Fruit fly (Drosophila melanogaster) whole organism, embryonic: Measurements from ENCODE around the gene UQCR-C2.

ENCODE experiments used
- CG10209 ChIP-seq: fragments of 200-800 bp; sonication (Bioruptor generic); optimal IDR thresholded peaks from 3 replicates; lab custom pipeline; 2017; ENCODE audit warnings: missing biosample characterization, mild to moderate bottlenecking, missing genetic modification characterization, missing genetic modification reagents
- CG1233 ChIP-seq: fragments of 200-800 bp; sonication (Bioruptor generic); optimal IDR thresholded peaks from 4 replicates; lab custom pipeline; 2018; ENCODE audit warnings: missing biosample characterization, mild to moderate bottlenecking, missing genetic modification characterization
- CG12942 ChIP-seq: fragments of 200-800 bp; sonication (Bioruptor generic); optimal IDR thresholded peaks from 3 replicates; lab custom pipeline; 2016; ENCODE audit warnings: missing biosample characterization, missing genetic modification characterization
- CG14441 ChIP-seq: fragments of 200-800 bp; sonication (Bioruptor generic); IDR thresholded peaks from 2 replicates; pipeline ENCODE4 v1.3.6; 2022; ENCODE audit warnings: missing biosample characterization, missing genetic modification characterization
- CG15601 ChIP-seq: fragments of 200-800 bp; sonication (Bioruptor generic); optimal IDR thresholded peaks from 3 replicates; lab custom pipeline; 2019; ENCODE audit warnings: missing biosample characterization, mild to moderate bottlenecking, missing genetic modification characterization, moderate library complexity
- CG1602 ChIP-seq: fragments of 200-800 bp; sonication (Bioruptor generic); optimal IDR thresholded peaks from 3 replicates; lab custom pipeline; 2016; ENCODE audit warnings: missing biosample characterization, missing genetic modification characterization
- CG16813 ChIP-seq: fragments of 200-800 bp; sonication (Bioruptor generic); IDR thresholded peaks from 3 replicates; pipeline ENCODE4 v1.3.6; 2022; ENCODE audit warnings: missing biosample characterization, missing genetic modification characterization; ENCODE audit not compliant: partially characterized antibody
- CG17186 ChIP-seq: fragments of 200-800 bp; sonication (Bioruptor generic); optimal IDR thresholded peaks from 3 replicates; lab custom pipeline; 2017; ENCODE audit warnings: missing biosample characterization, missing genetic modification reagents, missing genetic modification characterization
- CG17802 ChIP-seq: fragments of 200-800 bp; sonication (Bioruptor generic); optimal IDR thresholded peaks from 2 replicates; lab custom pipeline; 2018; ENCODE audit warnings: missing biosample characterization, mild to moderate bottlenecking, missing genetic modification characterization, moderate library complexity
- CG32772 ChIP-seq: fragments of 200-800 bp; sonication (Bioruptor generic); IDR thresholded peaks from 2 replicates; pipeline ENCODE4 v1.3.6; 2022; ENCODE audit warnings: missing biosample characterization, missing genetic modification characterization
- CG33213 ChIP-seq: fragments of 200-800 bp; sonication (Bioruptor generic); optimal IDR thresholded peaks from 3 replicates; lab custom pipeline; 2016; ENCODE audit warnings: missing biosample characterization, missing genetic modification characterization
- CG3847 ChIP-seq: fragments of 200-800 bp; sonication (Bioruptor generic); IDR thresholded peaks from 2 replicates; pipeline ENCODE4 v1.3.6; 2022; ENCODE audit warnings: missing biosample characterization, missing genetic modification characterization
- CG7556 ChIP-seq: fragments of 200-800 bp; sonication (Bioruptor generic); optimal IDR thresholded peaks from 2 replicates; lab custom pipeline; 2017; ENCODE audit warnings: missing biosample characterization, mild to moderate bottlenecking, missing genetic modification characterization
- CG7928 ChIP-seq: fragments of 200-800 bp; sonication (Bioruptor generic); optimal IDR thresholded peaks from 2 replicates; lab custom pipeline; 2017; ENCODE audit warnings: missing biosample characterization, mild to moderate bottlenecking, missing genetic modification characterization
- CHES-1-like ChIP-seq: fragments of 200-800 bp; sonication (Bioruptor generic); optimal IDR thresholded peaks from 2 replicates; lab custom pipeline; 2016; ENCODE audit warnings: missing biosample characterization, missing genetic modification characterization
- Deaf1 ChIP-seq: fragments of 200-800 bp; optimal IDR thresholded peaks from 3 replicates; lab custom pipeline; 2019; ENCODE audit warnings: missing biosample characterization, mild to moderate bottlenecking, missing genetic modification characterization, moderate library complexity
- E2f2 ChIP-seq: fragments of 200-800 bp; sonication (Bioruptor generic); IDR thresholded peaks from 2 replicates; pipeline ENCODE4 v1.3.6; 2022; ENCODE audit warnings: missing biosample characterization, missing genetic modification characterization
- Ets97D ChIP-seq: fragments of 200-800 bp; sonication (Bioruptor generic); optimal IDR thresholded peaks from 3 replicates; lab custom pipeline; 2016; ENCODE audit warnings: missing biosample characterization, missing genetic modification characterization
- Fer3 ChIP-seq: fragments of 200-800 bp; sonication (Bioruptor generic); optimal IDR thresholded peaks from 2 replicates; lab custom pipeline; 2018; ENCODE audit warnings: missing biosample characterization, mild to moderate bottlenecking, missing genetic modification characterization, moderate library complexity
- HLH3B ChIP-seq: fragments of 200-800 bp; sonication (Bioruptor generic); IDR thresholded peaks from 2 replicates; pipeline ENCODE4 v1.3.6; 2022; ENCODE audit warnings: missing biosample characterization, missing genetic modification characterization
- HLH4C ChIP-seq: fragments of 200-800 bp; sonication (Bioruptor generic); IDR thresholded peaks from 3 replicates; pipeline ENCODE4 v1.3.6; 2022; ENCODE audit warnings: missing biosample characterization, missing genetic modification characterization; ENCODE audit not compliant: partially characterized antibody
- Kr ChIP-seq: fragments of 200-800 bp; sonication (Bioruptor generic); optimal IDR thresholded peaks from 2 replicates; lab custom pipeline; 2017; ENCODE audit warnings: missing biosample characterization, mild to moderate bottlenecking, missing genetic modification characterization
- MBD-R2 ChIP-seq: fragments of 200-800 bp; sonication (Bioruptor generic); IDR thresholded peaks from 2 replicates; pipeline ENCODE4 v1.3.6; 2022; ENCODE audit warnings: missing biosample characterization, missing genetic modification characterization
- Sin3A ChIP-seq: fragments of >200 bp; optimal IDR thresholded peaks from 2 replicates; lab custom pipeline; 2018
- Usf ChIP-seq: fragments of 200-800 bp; sonication (Bioruptor generic); optimal IDR thresholded peaks from 2 replicates; lab custom pipeline; 2017; ENCODE audit warnings: missing genotype, missing biosample characterization, missing genetic modification characterization
- ab ChIP-seq: fragments of 200-800 bp; sonication (Bioruptor generic); optimal IDR thresholded peaks from 2 replicates; lab custom pipeline; 2016; ENCODE audit warnings: missing biosample characterization, missing genetic modification characterization
- ato ChIP-seq: fragments of 200-800 bp; sonication (Bioruptor generic); IDR thresholded peaks from 2 replicates; pipeline ENCODE4 v1.3.6; 2022; ENCODE audit warnings: missing biosample characterization, missing genetic modification characterization; ENCODE audit not compliant: partially characterized antibody
- bab2 ChIP-seq: fragments of 200-800 bp; sonication (Bioruptor generic); optimal IDR thresholded peaks from 2 replicates; lab custom pipeline; 2016; ENCODE audit warnings: missing biosample characterization, missing genetic modification characterization
- bcd ChIP-seq: fragments of 200-800 bp; sonication (Bioruptor generic); optimal IDR thresholded peaks from 2 replicates; lab custom pipeline; 2017; ENCODE audit warnings: missing biosample characterization, mild to moderate bottlenecking, missing genetic modification characterization
- cas ChIP-seq: fragments of 200-800 bp; sonication (Bioruptor generic); IDR thresholded peaks from 2 replicates; pipeline ENCODE4 v1.3.6; 2022; ENCODE audit warnings: missing biosample characterization, missing genetic modification characterization
- caup ChIP-seq: fragments of 200-800 bp; sonication (Bioruptor generic); optimal IDR thresholded peaks from 3 replicates; lab custom pipeline; 2017; ENCODE audit warnings: missing biosample characterization, mild to moderate bottlenecking, missing genetic modification characterization, moderate library complexity; ENCODE audit not compliant: severe bottlenecking
- corto ChIP-seq: fragments of 200-800 bp; sonication (Bioruptor generic); optimal IDR thresholded peaks from 2 replicates; lab custom pipeline; 2016; ENCODE audit warnings: missing biosample characterization, mild to moderate bottlenecking, missing genetic modification characterization, moderate library complexity
- grn ChIP-seq: fragments of 200-800 bp; sonication (Bioruptor generic); optimal IDR thresholded peaks from 3 replicates; lab custom pipeline; 2017; ENCODE audit warnings: missing biosample characterization, missing genetic modification characterization
- hb ChIP-seq: fragments of 200-800 bp; sonication (Bioruptor generic); IDR thresholded peaks from 3 replicates; pipeline ENCODE4 v1.3.6; 2022; ENCODE audit warnings: missing biosample characterization, missing genetic modification characterization; ENCODE audit not compliant: partially characterized antibody
- insv ChIP-seq, 2 experiments: fragments of 200-800 bp; sonication (Bioruptor generic); optimal IDR thresholded peaks; 3 replicates each; lab custom pipeline; 2016 to 2018; ENCODE audit warnings: missing biosample characterization in 2 of 2, missing genetic modification characterization in 2 of 2
- inv ChIP-seq: fragments of 200-800 bp; sonication (Bioruptor generic); IDR thresholded peaks from 2 replicates; pipeline ENCODE4 v1.3.6; 2022; ENCODE audit warnings: missing biosample characterization, missing genetic modification characterization; ENCODE audit not compliant: partially characterized antibody
- klu ChIP-seq: fragments of 200-800 bp; sonication (Bioruptor generic); IDR thresholded peaks from 2 replicates; pipeline ENCODE4 v1.3.6; 2022; ENCODE audit warnings: missing biosample characterization, missing genetic modification characterization
- lbe ChIP-seq: fragments of 200-800 bp; sonication (Bioruptor generic); optimal IDR thresholded peaks from 2 replicates; lab custom pipeline; 2016; ENCODE audit warnings: missing biosample characterization, mild to moderate bottlenecking, missing genetic modification characterization
- org-1 ChIP-seq: fragments of 200-800 bp; sonication (Bioruptor generic); optimal IDR thresholded peaks from 2 replicates; lab custom pipeline; 2017; ENCODE audit warnings: missing biosample characterization, missing genetic modification characterization
- phol ChIP-seq: fragments of 200-800 bp; sonication (Bioruptor generic); optimal IDR thresholded peaks from 3 replicates; lab custom pipeline; 2018; ENCODE audit warnings: missing biosample characterization, mild to moderate bottlenecking, missing genetic modification characterization, moderate library complexity
- pros ChIP-seq: fragments of 200-800 bp; sonication (Bioruptor generic); optimal IDR thresholded peaks from 3 replicates; lab custom pipeline; 2019; ENCODE audit warnings: missing biosample characterization, mild to moderate bottlenecking, missing genetic modification characterization, moderate library complexity
- pzg ChIP-seq: fragments of 200-800 bp; sonication (Bioruptor generic); optimal IDR thresholded peaks from 3 replicates; lab custom pipeline; 2018; ENCODE audit warnings: missing biosample characterization, mild to moderate bottlenecking, missing genetic modification characterization, moderate library complexity
- rib ChIP-seq: fragments of 200-800 bp; sonication (Bioruptor generic); IDR thresholded peaks from 2 replicates; pipeline ENCODE4 v1.3.6; 2022; ENCODE audit warnings: missing biosample characterization, missing genetic modification characterization
- seq ChIP-seq: fragments of 200-800 bp; sonication (Bioruptor generic); IDR thresholded peaks from 2 replicates; pipeline ENCODE4 v1.3.6; 2022; ENCODE audit warnings: missing biosample characterization, missing genetic modification characterization
- sna ChIP-seq: fragments of 200-800 bp; sonication (Bioruptor generic); IDR thresholded peaks from 2 replicates; pipeline ENCODE4 v1.3.6; 2022; ENCODE audit warnings: missing biosample characterization, missing genetic modification characterization; ENCODE audit not compliant: partially characterized antibody
- sug ChIP-seq: fragments of 200-800 bp; optimal IDR thresholded peaks from 2 replicates; lab custom pipeline; 2019; ENCODE audit warnings: missing biosample characterization, mild to moderate bottlenecking, missing genetic modification characterization, moderate library complexity
- tna ChIP-seq: fragments of 200-800 bp; sonication (Bioruptor generic); IDR thresholded peaks from 2 replicates; pipeline ENCODE4 v1.3.6; 2022; ENCODE audit warnings: missing biosample characterization, missing genetic modification characterization; ENCODE audit not compliant: partially characterized antibody
- trem ChIP-seq: fragments of 200-800 bp; optimal IDR thresholded peaks from 3 replicates; lab custom pipeline; 2019; ENCODE audit warnings: missing biosample characterization, mild to moderate bottlenecking, missing genetic modification characterization, moderate library complexity
- unc-4 ChIP-seq: fragments of 200-800 bp; sonication (Bioruptor generic); IDR thresholded peaks from 2 replicates; pipeline ENCODE4 v1.3.6; 2022; ENCODE audit warnings: missing biosample characterization, missing genetic modification characterization; ENCODE audit not compliant: partially characterized antibody
- wdn ChIP-seq: fragments of 200-800 bp; sonication (Bioruptor generic); IDR thresholded peaks from 2 replicates; pipeline ENCODE4 v1.3.6; 2022; ENCODE audit warnings: missing biosample characterization, missing genetic modification characterization
- zfh1 ChIP-seq: fragments of 200-800 bp; sonication (Bioruptor generic); IDR thresholded peaks from 3 replicates; pipeline ENCODE4 v1.3.6; 2022; ENCODE audit warnings: missing biosample characterization, missing genetic modification characterization

The UQCR-C2 gene

dm6 chr3L:16590860-16591259 is 6.9 kb downstream of the UQCR-C2 start, which contains the start of gene tra (continued):
- TF ChIP-seq unc-4 (peak; percentile 68), CHES-1-like (GFP tag; lab: Kevin White, UChicago) (no peak), Deaf1 (tag; lab: Kevin White, UChicago) (no peak), grn (GFP tag; lab: Kevin White, UChicago) (no peak), CG7556 (GFP tag; lab: Kevin White, UChicago) (no peak), lbe (no peak), CG33213 (no peak), rib (GFP tag; lab: Robert Waterston, UW) (no peak), phol (tag; lab: Kevin White, UChicago) (peak; percentile 73), pzg (GFP tag; lab: Kevin White, UChicago) (peak; percentile 58), wdn (GFP tag; lab: Robert Waterston, UW) (no peak), CG15601 (no peak), CG1233 (GFP tag; lab: Kevin White, UChicago) (no peak), cas (GFP tag; lab: Robert Waterston, UW) (no peak), Kr (GFP tag; lab: Kevin White, UChicago) (no peak), ato (GFP tag; lab: Robert Waterston, UW) (peak; percentile 15; the same call in 1 of the 2 replicates), CG10209 (no peak), HLH3B (no peak), CG3847 (GFP tag; lab: Robert Waterston, UW) (no peak), tna (peak; percentile 50; the same call in 1 of the 2 replicates), CG16813 (GFP tag; lab: Robert Waterston, UW) (peak; percentile 61), Sin3A (lab: Kevin White, UChicago) (peak; percentile 42), zfh1 (no peak), corto (GFP tag; lab: Kevin White, UChicago) (no peak), sug (tag; lab: Kevin White, UChicago) (no peak), CG12942 (GFP tag; lab: Kevin White, UChicago) (no peak), bab2 (GFP tag; lab: Kevin White, UChicago) (no peak), Fer3 (tag; lab: Kevin White, UChicago) (no peak), CG14441 (no peak), sna (GFP tag; lab: Robert Waterston, UW) (no peak; the same call in 1 of the 2 replicates), E2f2 (GFP tag; lab: Robert Waterston, UW) (peak; percentile 76), inv (peak; percentile 38; the same call in 1 of the 2 replicates), CG17186 (GFP tag; lab: Kevin White, UChicago) (peak; percentile 31), bcd (GFP tag; lab: Kevin White, UChicago) (no peak), CG1602 (GFP tag; lab: Kevin White, UChicago) (no peak), CG17802 (tag; lab: Kevin White, UChicago) (no peak), HLH4C (GFP tag; lab: Robert Waterston, UW) (no peak), MBD-R2 (peak; percentile 59), hb (GFP tag; lab: Robert Waterston, UW) (no peak), ab (GFP tag; lab: Kevin White, UChicago) (no peak), caup (GFP tag; lab: Kevin White, UChicago) (no peak), CG7928 (GFP tag; lab: Kevin White, UChicago) (no peak), Usf (no peak), seq (GFP tag; lab: Robert Waterston, UW) (no peak), insv (GFP tag; optimal IDR thresholded peaks at IDR 0.05; lab: Kevin White, UChicago) (peak in 1 of 2 experiments; percentile 64), org-1 (GFP tag; lab: Kevin White, UChicago) (no peak), Ets97D (peak; percentile 33), CG32772 (GFP tag; lab: Robert Waterston, UW) (no peak), klu (GFP tag; lab: Robert Waterston, UW) (no peak), trem (tag; lab: Kevin White, UChicago) (peak; percentile 65), pros (GFP tag; lab: Kevin White, UChicago) (no peak)
